Fruit fly (Drosophila melanogaster) whole organism, prepupa: ENCODE measurements around the gene CG7914.

Source experiments
- CG11902 ChIP-seq: fragments of 200-800 bp; sonication (Bioruptor generic); optimal IDR thresholded peaks from 3 replicates; lab custom pipeline; 2016; ENCODE audit warnings: missing biosample characterization, missing genetic modification characterization
- CG6854 ChIP-seq: fragments of 200-800 bp; sonication (Bioruptor generic); optimal IDR thresholded peaks from 2 replicates; lab custom pipeline; 2017; ENCODE audit warnings: missing biosample characterization, mild to moderate bottlenecking, missing genetic modification characterization
- Hr39 ChIP-seq: fragments of 200-800 bp; sonication (Bioruptor generic); optimal IDR thresholded peaks from 2 replicates; lab custom pipeline; 2016; ENCODE audit warnings: missing biosample characterization, missing genetic modification characterization
- Lpt ChIP-seq: fragments of 200-800 bp; sonication (Bioruptor generic); optimal IDR thresholded peaks from 3 replicates; lab custom pipeline; 2016; ENCODE audit warnings: missing biosample characterization, missing genetic modification characterization
- Sox102F ChIP-seq: fragments of 200-800 bp; sonication (Bioruptor generic); optimal IDR thresholded peaks from 2 replicates; lab custom pipeline; 2016; ENCODE audit warnings: missing biosample characterization, mild to moderate bottlenecking, missing genetic modification characterization
- Sox15 ChIP-seq: fragments of 200-800 bp; sonication (Bioruptor generic); optimal IDR thresholded peaks from 3 replicates; lab custom pipeline; 2016; ENCODE audit warnings: missing biosample characterization, missing genetic modification characterization
- esn ChIP-seq: fragments of 200-800 bp; sonication (Bioruptor generic); optimal IDR thresholded peaks from 2 replicates; lab custom pipeline; 2016; ENCODE audit warnings: missing biosample characterization, mild to moderate bottlenecking, missing genetic modification characterization, moderate library complexity
- topi ChIP-seq: fragments of 200-800 bp; sonication (Bioruptor generic); optimal IDR thresholded peaks from 3 replicates; lab custom pipeline; 2016; ENCODE audit warnings: missing biosample characterization, missing genetic modification characterization

DNA sequence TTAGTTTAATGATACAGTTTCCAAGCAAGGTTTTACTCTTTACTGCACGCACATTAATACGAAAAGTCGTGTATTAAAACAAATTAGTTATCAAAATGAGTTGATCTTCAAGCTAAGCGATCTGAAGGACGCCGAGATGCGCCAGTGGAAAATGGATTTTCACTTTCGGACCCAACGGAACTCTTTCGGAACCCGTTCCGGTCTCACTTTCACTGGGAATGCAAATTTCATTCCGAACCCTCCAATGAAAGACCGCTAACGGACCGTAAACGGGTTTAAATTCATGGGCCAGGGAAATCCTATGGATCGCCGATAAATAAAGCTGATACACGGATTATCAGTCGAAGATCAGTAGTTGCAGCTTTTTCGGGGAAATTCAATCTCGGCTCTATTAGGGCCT is 29.8 kb downstream of the CG7914 start:
- TF ChIP-seq Lpt (GFP tag; lab: Kevin White, UChicago) (no peak), Sox15 (GFP tag; lab: Kevin White, UChicago) (no peak), CG6854 (no peak), Sox102F (GFP tag; lab: Kevin White, UChicago) (no peak), Hr39 (GFP tag; lab: Kevin White, UChicago) (no peak), topi (no peak), esn (GFP tag; lab: Kevin White, UChicago) (no peak), CG11902 (no peak)
